Fruit fly (Drosophila melanogaster) whole organism, pupa: ENCODE results near the gene CG7408.

Source experiments
- CG12605 ChIP-seq: fragments of 200-800 bp; sonication (Bioruptor generic); IDR thresholded peaks from 2 replicates; pipeline ENCODE4 v1.3.6; 2022; ENCODE audit warnings: missing biosample characterization, missing genetic modification characterization
- CG13204 ChIP-seq: fragments of 200-800 bp; sonication (Bioruptor generic); optimal IDR thresholded peaks from 2 replicates; lab custom pipeline; 2018; ENCODE audit warnings: missing biosample characterization, mild to moderate bottlenecking, missing genetic modification characterization, moderate library complexity
- CG15710 ChIP-seq: fragments of 200-800 bp; sonication (Bioruptor generic); optimal IDR thresholded peaks from 2 replicates; lab custom pipeline; 2018; ENCODE audit warnings: missing biosample characterization, mild to moderate bottlenecking, missing genetic modification characterization, moderate library complexity
- CG17806 ChIP-seq: fragments of 200-800 bp; sonication (Bioruptor generic); optimal IDR thresholded peaks from 2 replicates; lab custom pipeline; 2018; ENCODE audit warnings: missing biosample characterization, mild to moderate bottlenecking, missing genetic modification characterization, moderate library complexity

DNA sequence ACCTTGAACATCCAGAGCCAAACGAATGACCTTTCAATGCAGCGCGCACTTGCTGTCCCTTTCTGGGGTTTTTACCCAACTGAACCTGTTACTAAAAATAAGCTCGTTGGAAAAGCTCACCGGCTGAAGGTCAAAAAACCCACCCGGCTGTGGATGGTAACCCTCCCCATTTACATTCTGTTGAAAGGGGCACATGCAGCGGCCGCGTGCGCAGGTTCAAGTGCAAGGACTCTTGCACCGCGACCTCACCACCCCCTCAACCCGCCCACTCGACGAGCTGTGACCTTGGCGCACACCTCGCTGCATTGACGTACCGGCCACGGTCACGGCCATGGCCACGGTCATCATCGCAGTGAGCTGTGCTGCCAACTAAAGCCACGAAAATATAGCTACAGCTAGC, 49.2 kb downstream of the CG7408 start:
- TF ChIP-seq CG17806 (no peak), CG13204 (GFP tag; lab: Kevin White, UChicago) (no peak), CG15710 (tag; lab: Kevin White, UChicago) (no peak), CG12605 (no peak)
